ENCODE assay signal across 1 worm cellular context in the genomic region with DNA sequence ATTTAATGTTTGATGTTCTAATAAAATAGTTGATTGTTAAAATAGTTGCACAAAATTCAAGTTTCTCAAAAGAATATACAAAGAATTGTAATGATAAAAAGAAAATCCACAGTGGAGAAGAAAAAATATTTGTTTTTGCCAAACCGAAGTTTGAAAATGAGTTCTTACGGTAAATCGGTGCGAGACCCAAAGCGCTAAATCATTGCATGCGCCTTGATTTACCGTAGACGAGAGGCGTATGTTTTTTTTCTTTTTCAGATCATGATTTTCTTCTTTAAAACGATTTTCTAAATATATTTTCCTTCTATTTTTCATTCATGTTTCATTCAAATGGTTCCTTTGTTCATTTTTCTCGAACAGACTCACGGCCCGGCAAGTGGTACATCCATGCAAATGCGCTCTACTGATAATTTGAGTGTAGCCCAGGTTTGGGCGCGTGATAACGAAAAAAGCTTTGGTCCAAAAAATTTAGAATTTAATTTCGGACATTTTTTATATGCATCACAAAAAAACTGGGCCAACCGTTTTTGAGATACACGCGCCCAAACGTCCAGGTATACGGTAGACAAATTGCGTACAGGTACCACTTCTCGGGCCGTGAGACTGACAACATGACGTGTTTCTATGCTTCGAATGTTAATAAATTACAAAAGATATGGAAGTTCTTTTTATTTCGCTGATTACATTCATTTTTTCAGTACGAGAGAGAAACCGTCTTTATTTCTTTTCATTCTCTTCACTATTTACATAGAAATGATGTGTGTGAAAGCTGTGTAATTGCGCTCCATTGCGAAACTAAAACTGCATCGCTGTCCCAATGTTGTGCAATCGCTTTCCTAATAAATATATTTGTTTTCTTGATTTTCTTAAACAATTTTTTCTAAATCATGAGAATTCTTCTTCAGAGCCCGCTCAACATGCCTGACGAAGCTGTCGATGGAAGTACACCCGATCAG.
TF ChIP-seq lines count a peak whose summit lies in the region.

A gene (plus strand): TSS at position 906 of the 956 bp plus-strand sequence.

TF ChIP-seq in whole organism, L4 larva, 104 proteins besides CTCF, POLR2A, EP300 and RAD21 (continued from another document):
- no peak for TF ChIP-seq skn-1 (tag; optimal IDR thresholded peaks at IDR 0.05; lab: Kevin White, UChicago)
TF ChIP-seq in whole organism, L4 larva: peak in this region for 22.
